Fruit fly (Drosophila melanogaster) whole organism, embryonic: ENCODE measurements around the gene CG13622.

Source experiments
- Ada2b ChIP-seq: fragments of 200-800 bp; sonication (Bioruptor generic); IDR thresholded peaks from 2 replicates; pipeline ENCODE4 v1.3.6; 2022; ENCODE audit warnings: missing biosample characterization, missing genetic modification characterization
- CG12391 ChIP-seq: fragments of 200-800 bp; sonication (Bioruptor generic); optimal IDR thresholded peaks from 3 replicates; lab custom pipeline; 2018; ENCODE audit warnings: missing biosample characterization, mild to moderate bottlenecking, missing genetic modification characterization, moderate library complexity
- CG31224 ChIP-seq: fragments of 200-800 bp; sonication (Bioruptor generic); IDR thresholded peaks from 2 replicates; pipeline ENCODE4 v1.3.6; 2022; ENCODE audit warnings: missing biosample characterization, missing genetic modification characterization
- CG6689 ChIP-seq: fragments of 200-800 bp; sonication (Bioruptor generic); IDR thresholded peaks from 2 replicates; pipeline ENCODE4 v1.3.6; 2022; ENCODE audit warnings: missing biosample characterization, missing genetic modification characterization
- Hey ChIP-seq: fragments of 200-800 bp; sonication (Bioruptor generic); optimal IDR thresholded peaks from 3 replicates; lab custom pipeline; 2018; ENCODE audit warnings: missing biosample characterization, mild to moderate bottlenecking, missing genetic modification characterization
- Meics ChIP-seq: fragments of 200-800 bp; sonication (Bioruptor generic); optimal IDR thresholded peaks from 2 replicates; lab custom pipeline; 2017; ENCODE audit warnings: missing biosample characterization, mild to moderate bottlenecking, missing genetic modification characterization
- Xbp1 ChIP-seq: fragments of 200-800 bp; sonication (Bioruptor generic); optimal IDR thresholded peaks from 3 replicates; lab custom pipeline; 2016; ENCODE audit warnings: missing biosample characterization, mild to moderate bottlenecking, missing genetic modification characterization
- btn ChIP-seq: fragments of 200-800 bp; sonication (Bioruptor generic); optimal IDR thresholded peaks from 2 replicates; lab custom pipeline; 2016; ENCODE audit warnings: missing biosample characterization, missing genetic modification characterization
- fu2 ChIP-seq: fragments of 200-800 bp; sonication (Bioruptor generic); optimal IDR thresholded peaks from 2 replicates; lab custom pipeline; 2016; ENCODE audit warnings: missing biosample characterization, missing genetic modification characterization

DNA sequence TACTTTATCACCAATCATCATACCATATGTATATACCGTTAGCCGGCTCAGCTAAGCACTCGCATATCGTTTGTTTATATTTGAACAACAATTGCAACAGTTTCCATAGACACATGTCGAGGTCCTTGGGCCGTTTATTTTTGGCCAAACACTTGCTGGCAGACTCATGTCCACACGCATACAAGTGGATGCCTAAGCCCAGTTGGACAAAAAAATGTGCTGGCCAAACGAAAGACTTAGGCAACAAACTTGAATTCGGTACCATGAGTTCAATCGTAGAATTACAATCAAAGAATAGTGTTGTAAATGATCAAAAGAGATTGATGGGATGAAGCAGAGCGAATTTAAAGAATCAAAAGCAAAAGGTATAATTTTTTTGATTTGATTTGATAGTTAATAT, at the start of gene CG13622:
- TF ChIP-seq Xbp1 (GFP tag; lab: Kevin White, UChicago) (no peak), Meics (GFP tag; lab: Kevin White, UChicago) (no peak), CG6689 (GFP tag; lab: Robert Waterston, UW) (no peak), CG12391 (tag; lab: Kevin White, UChicago) (no peak), fu2 (no peak), Ada2b (no peak), CG31224 (GFP tag; lab: Robert Waterston, UW) (no peak), Hey (tag; lab: Kevin White, UChicago) (no peak), btn (GFP tag; lab: Kevin White, UChicago) (no peak)
